Fruit fly (Drosophila melanogaster) whole organism, pupa: Measurements from ENCODE around the gene GluRIIA.

Experiments used
- CG12605 ChIP-seq: fragments of 200-800 bp; sonication (Bioruptor generic); IDR thresholded peaks from 2 replicates; pipeline ENCODE4 v1.3.6; 2022; ENCODE audit warnings: missing biosample characterization, missing genetic modification characterization
- CG15710 ChIP-seq: fragments of 200-800 bp; sonication (Bioruptor generic); optimal IDR thresholded peaks from 2 replicates; lab custom pipeline; 2018; ENCODE audit warnings: missing biosample characterization, mild to moderate bottlenecking, missing genetic modification characterization, moderate library complexity
- CG17806 ChIP-seq: fragments of 200-800 bp; sonication (Bioruptor generic); optimal IDR thresholded peaks from 2 replicates; lab custom pipeline; 2018; ENCODE audit warnings: missing biosample characterization, mild to moderate bottlenecking, missing genetic modification characterization, moderate library complexity
- CG34367 ChIP-seq: fragments of 200-800 bp; sonication (Bioruptor generic); optimal IDR thresholded peaks from 2 replicates; lab custom pipeline; 2018; ENCODE audit warnings: missing biosample characterization, mild to moderate bottlenecking, missing genetic modification characterization
- CG8159 ChIP-seq: fragments of 200-800 bp; sonication (Bioruptor generic); optimal IDR thresholded peaks from 3 replicates; lab custom pipeline; 2018; ENCODE audit warnings: missing biosample characterization, mild to moderate bottlenecking, missing genetic modification characterization, moderate library complexity
- CG9948 ChIP-seq: fragments of 200-800 bp; sonication (Bioruptor generic); optimal IDR thresholded peaks from 2 replicates; lab custom pipeline; 2018; ENCODE audit warnings: missing biosample characterization, mild to moderate bottlenecking, missing genetic modification characterization, moderate library complexity
- D1 ChIP-seq: fragments of 200-800 bp; sonication (Bioruptor generic); optimal IDR thresholded peaks from 2 replicates; lab custom pipeline; 2018; ENCODE audit warnings: missing biosample characterization, mild to moderate bottlenecking, missing genetic modification characterization, moderate library complexity
- EcR ChIP-seq: fragments of 200-800 bp; sonication (Bioruptor generic); optimal IDR thresholded peaks from 3 replicates; lab custom pipeline; 2019; ENCODE audit warnings: missing biosample characterization, missing genetic modification characterization, mild to moderate bottlenecking, moderate library complexity, missing genetic modification reagents
- Pif1A ChIP-seq: fragments of 200-800 bp; sonication (Bioruptor generic); optimal IDR thresholded peaks from 3 replicates; lab custom pipeline; 2016; ENCODE audit warnings: missing biosample characterization, missing genetic modification characterization
- fd96Ca ChIP-seq: fragments of 200-800 bp; sonication (Bioruptor generic); IDR thresholded peaks from 3 replicates; pipeline ENCODE4 v1.3.6; 2022; ENCODE audit warnings: missing biosample characterization, missing genetic modification characterization
- gl ChIP-seq: fragments of 200-800 bp; sonication (Bioruptor generic); optimal IDR thresholded peaks from 2 replicates; lab custom pipeline; 2018; ENCODE audit warnings: missing biosample characterization, mild to moderate bottlenecking, missing genetic modification characterization
- rn ChIP-seq: fragments of 200-800 bp; sonication (Bioruptor generic); IDR thresholded peaks from 2 replicates; pipeline ENCODE4 v1.3.6; 2022; ENCODE audit warnings: missing biosample characterization, missing genetic modification characterization

DNA sequence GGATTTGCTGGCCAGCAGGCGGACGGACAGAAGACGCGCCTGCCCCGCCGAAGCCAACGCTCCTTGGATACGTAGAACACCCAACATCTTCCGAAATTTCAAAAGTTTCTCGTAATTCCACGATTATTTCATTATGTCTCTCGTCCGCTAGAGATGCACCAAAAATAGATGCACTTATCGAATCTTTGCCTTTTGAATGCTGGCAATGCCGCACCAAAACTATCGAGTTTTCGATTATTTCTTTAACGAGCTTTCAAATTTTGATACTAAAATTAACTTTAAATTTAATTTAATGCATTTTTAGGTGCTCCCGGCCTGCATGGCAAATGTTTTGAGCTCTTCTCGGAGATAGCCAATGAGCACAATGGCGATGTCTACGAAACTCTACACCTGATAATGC is 22.8 kb upstream of the GluRIIA start, which contains the start of gene Coq6:
- no peak for TF ChIP-seq CG8159 (tag; lab: Kevin White, UChicago)
- no peak for TF ChIP-seq EcR (GFP tag; lab: Kevin White, UChicago)
- TF ChIP-seq CG12605 (GFP tag; lab: Robert Waterston, UW) = no peak
- no peak for TF ChIP-seq rn (GFP tag; lab: Robert Waterston, UW)
- no peak for TF ChIP-seq CG17806
- no peak for TF ChIP-seq CG9948 (tag; lab: Kevin White, UChicago)
- TF ChIP-seq D1 (tag; lab: Kevin White, UChicago) = no peak
- no peak for TF ChIP-seq CG34367
- TF ChIP-seq gl (tag; lab: Kevin White, UChicago) = no peak
- no peak for TF ChIP-seq fd96Ca
- TF ChIP-seq CG15710 (tag; lab: Kevin White, UChicago) = no peak
- TF ChIP-seq Pif1A = no peak
